Fruit fly (Drosophila melanogaster) whole organism, pupa: ENCODE results near the gene CG43965.

ENCODE experiments used
- CG10348 ChIP-seq: fragments of 200-800 bp; sonication (Bioruptor generic); IDR thresholded peaks from 2 replicates; pipeline ENCODE4 v1.3.6; 2022; ENCODE audit warnings: missing biosample characterization, missing genetic modification characterization
- CG12605 ChIP-seq: fragments of 200-800 bp; sonication (Bioruptor generic); IDR thresholded peaks from 2 replicates; pipeline ENCODE4 v1.3.6; 2022; ENCODE audit warnings: missing biosample characterization, missing genetic modification characterization
- CG13204 ChIP-seq: fragments of 200-800 bp; sonication (Bioruptor generic); optimal IDR thresholded peaks from 2 replicates; lab custom pipeline; 2018; ENCODE audit warnings: missing biosample characterization, mild to moderate bottlenecking, missing genetic modification characterization, moderate library complexity
- CG14655 ChIP-seq: fragments of 200-800 bp; sonication (Bioruptor generic); optimal IDR thresholded peaks from 3 replicates; lab custom pipeline; 2017; ENCODE audit warnings: mild to moderate bottlenecking, missing biosample characterization, missing genetic modification reagents, missing genetic modification characterization
- CG15710 ChIP-seq: fragments of 200-800 bp; sonication (Bioruptor generic); optimal IDR thresholded peaks from 2 replicates; lab custom pipeline; 2018; ENCODE audit warnings: missing biosample characterization, mild to moderate bottlenecking, missing genetic modification characterization, moderate library complexity
- CG17806 ChIP-seq: fragments of 200-800 bp; sonication (Bioruptor generic); optimal IDR thresholded peaks from 2 replicates; lab custom pipeline; 2018; ENCODE audit warnings: missing biosample characterization, mild to moderate bottlenecking, missing genetic modification characterization, moderate library complexity
- CG32121 ChIP-seq: fragments of 200-800 bp; sonication (Bioruptor generic); IDR thresholded peaks from 2 replicates; pipeline ENCODE4 v1.3.6; 2022; ENCODE audit warnings: missing biosample characterization, missing genetic modification characterization
- CG34367 ChIP-seq: fragments of 200-800 bp; sonication (Bioruptor generic); optimal IDR thresholded peaks from 2 replicates; lab custom pipeline; 2018; ENCODE audit warnings: missing biosample characterization, mild to moderate bottlenecking, missing genetic modification characterization
- CG4496 ChIP-seq: fragments of 200-800 bp; sonication (Bioruptor generic); IDR thresholded peaks from 3 replicates; pipeline ENCODE4 v1.3.6; 2022; ENCODE audit warnings: missing biosample characterization, missing genetic modification characterization
- CG8159 ChIP-seq: fragments of 200-800 bp; sonication (Bioruptor generic); optimal IDR thresholded peaks from 3 replicates; lab custom pipeline; 2018; ENCODE audit warnings: missing biosample characterization, mild to moderate bottlenecking, missing genetic modification characterization, moderate library complexity
- CG8301 ChIP-seq: fragments of 200-800 bp; sonication (Bioruptor generic); optimal IDR thresholded peaks from 2 replicates; lab custom pipeline; 2018; ENCODE audit warnings: missing biosample characterization, mild to moderate bottlenecking, missing genetic modification characterization
- CG9948 ChIP-seq: fragments of 200-800 bp; sonication (Bioruptor generic); optimal IDR thresholded peaks from 2 replicates; lab custom pipeline; 2018; ENCODE audit warnings: missing biosample characterization, mild to moderate bottlenecking, missing genetic modification characterization, moderate library complexity
- D1 ChIP-seq: fragments of 200-800 bp; sonication (Bioruptor generic); optimal IDR thresholded peaks from 2 replicates; lab custom pipeline; 2018; ENCODE audit warnings: missing biosample characterization, mild to moderate bottlenecking, missing genetic modification characterization, moderate library complexity
- EcR ChIP-seq: fragments of 200-800 bp; sonication (Bioruptor generic); optimal IDR thresholded peaks from 3 replicates; lab custom pipeline; 2019; ENCODE audit warnings: missing biosample characterization, missing genetic modification characterization, mild to moderate bottlenecking, moderate library complexity, missing genetic modification reagents
- Ets98B ChIP-seq: fragments of 200-800 bp; sonication (Bioruptor generic); IDR thresholded peaks from 2 replicates; pipeline ENCODE4 v1.3.6; 2022; ENCODE audit warnings: missing biosample characterization, missing genetic modification characterization
- Pif1A ChIP-seq: fragments of 200-800 bp; sonication (Bioruptor generic); optimal IDR thresholded peaks from 3 replicates; lab custom pipeline; 2016; ENCODE audit warnings: missing biosample characterization, missing genetic modification characterization
- Pif1B ChIP-seq: fragments of 200-800 bp; sonication (Bioruptor generic); optimal IDR thresholded peaks from 3 replicates; lab custom pipeline; 2016; ENCODE audit warnings: missing biosample characterization, missing genetic modification characterization
- Snoo ChIP-seq: fragments of 200-800 bp; sonication (Bioruptor generic); optimal IDR thresholded peaks from 3 replicates; lab custom pipeline; 2017; ENCODE audit warnings: missing biosample characterization, mild to moderate bottlenecking, missing genetic modification characterization, inconsistent platforms
- fd96Ca ChIP-seq: fragments of 200-800 bp; sonication (Bioruptor generic); IDR thresholded peaks from 3 replicates; pipeline ENCODE4 v1.3.6; 2022; ENCODE audit warnings: missing biosample characterization, missing genetic modification characterization
- gl ChIP-seq: fragments of 200-800 bp; sonication (Bioruptor generic); optimal IDR thresholded peaks from 2 replicates; lab custom pipeline; 2018; ENCODE audit warnings: missing biosample characterization, mild to moderate bottlenecking, missing genetic modification characterization
- rn ChIP-seq: fragments of 200-800 bp; sonication (Bioruptor generic); IDR thresholded peaks from 2 replicates; pipeline ENCODE4 v1.3.6; 2022; ENCODE audit warnings: missing biosample characterization, missing genetic modification characterization

CG43965 gene

dm6 chr3L:8767876-8768275 is 42.3 kb upstream of the CG43965 start:
- TF ChIP-seq rn (0 out of 2 replicates have a peak, but pooled peaks have one; percentile 15), CG12605 (GFP tag; lab: Robert Waterston, UW) (no peak), Pif1A (GFP tag; lab: Kevin White, UChicago) (peak; percentile 56), Snoo (tag; lab: Kevin White, UChicago) (peak; percentile 43), fd96Ca (GFP tag; lab: Robert Waterston, UW) (peak; percentile 42; the same call in 1 of the 3 replicates), CG4496 (GFP tag; lab: Robert Waterston, UW) (peak; percentile 67), CG8301 (tag; lab: Kevin White, UChicago) (peak; percentile 70), CG17806 (tag; lab: Kevin White, UChicago) (peak; percentile 68), CG9948 (tag; lab: Kevin White, UChicago) (peak; percentile 71), CG34367 (tag; lab: Kevin White, UChicago) (peak; percentile 64), Ets98B (GFP tag; lab: Robert Waterston, UW) (peak; percentile 45), CG14655 (GFP tag; lab: Kevin White, UChicago) (peak; percentile 81), CG10348 (GFP tag; lab: Robert Waterston, UW) (no peak), CG15710 (peak; percentile 71), CG8159 (tag; lab: Kevin White, UChicago) (peak; percentile 75), D1 (tag; lab: Kevin White, UChicago) (peak; percentile 16), EcR (GFP tag; lab: Kevin White, UChicago) (no peak), gl (tag; lab: Kevin White, UChicago) (peak; percentile 42), CG32121 (peak; percentile 53; the same call in 1 of the 2 replicates), Pif1B (GFP tag; lab: Kevin White, UChicago) (peak; percentile 70), CG13204 (GFP tag; lab: Kevin White, UChicago) (peak; percentile 22)

dm6 chr3L:8765969-8766538 is 40.5 kb upstream of the CG43965 start:
- peak; percentile 95 for TF ChIP-seq rn
- TF ChIP-seq CG32121 = peak; percentile 92
- peak; percentile 92 for TF ChIP-seq Ets98B (GFP tag; lab: Robert Waterston, UW)
- TF ChIP-seq D1 (tag; lab: Kevin White, UChicago) = peak; percentile 63
- TF ChIP-seq CG8159 (tag; lab: Kevin White, UChicago) = peak; percentile 98
- TF ChIP-seq CG13204 (GFP tag; lab: Kevin White, UChicago) = peak; percentile 94
- peak; percentile 84 for TF ChIP-seq gl (tag; lab: Kevin White, UChicago)
- peak; percentile 89 for TF ChIP-seq Pif1B (GFP tag; lab: Kevin White, UChicago)
- peak; percentile 69 for TF ChIP-seq CG12605 (GFP tag; lab: Robert Waterston, UW)
- peak; percentile 90 for TF ChIP-seq CG17806 (tag; lab: Kevin White, UChicago)
- peak; percentile 91 for TF ChIP-seq CG8301 (tag; lab: Kevin White, UChicago)
- TF ChIP-seq CG34367 (tag; lab: Kevin White, UChicago) = peak; percentile 97
- peak; percentile 98 for TF ChIP-seq fd96Ca (GFP tag; lab: Robert Waterston, UW)
- peak; percentile 95 for TF ChIP-seq CG15710
- peak; percentile 94 for TF ChIP-seq Snoo (tag; lab: Kevin White, UChicago)
- TF ChIP-seq CG4496 (GFP tag; lab: Robert Waterston, UW) = peak; percentile 97
- peak; percentile 98 for TF ChIP-seq CG9948 (tag; lab: Kevin White, UChicago)
- peak; percentile 94 for TF ChIP-seq Pif1A (GFP tag; lab: Kevin White, UChicago)
- peak; percentile 95 for TF ChIP-seq CG10348 (GFP tag; lab: Robert Waterston, UW)
- TF ChIP-seq CG14655 (GFP tag; lab: Kevin White, UChicago) = peak; percentile 99
- peak; percentile 48 for TF ChIP-seq EcR (GFP tag; lab: Kevin White, UChicago)

dm6 chr3L:8765493-8765892 is 39.9 kb upstream of the CG43965 start:
- TF ChIP-seq fd96Ca (GFP tag; lab: Robert Waterston, UW) = peak; percentile 70
- TF ChIP-seq CG8159 (tag; lab: Kevin White, UChicago) = no peak
- TF ChIP-seq CG8301 (tag; lab: Kevin White, UChicago) = peak; percentile 85
- TF ChIP-seq CG32121 = peak; percentile 97
- TF ChIP-seq Pif1B (GFP tag; lab: Kevin White, UChicago) = peak; percentile 32
- TF ChIP-seq CG4496 (GFP tag; lab: Robert Waterston, UW) = peak; percentile 96
- TF ChIP-seq CG10348 (GFP tag; lab: Robert Waterston, UW) = peak; percentile 66
- no peak for TF ChIP-seq Snoo (tag; lab: Kevin White, UChicago)
- TF ChIP-seq EcR (GFP tag; lab: Kevin White, UChicago) = no peak
- peak; percentile 96 for TF ChIP-seq Ets98B (GFP tag; lab: Robert Waterston, UW)
- peak; percentile 66 for TF ChIP-seq CG9948 (tag; lab: Kevin White, UChicago)
- TF ChIP-seq rn = peak; percentile 91
- TF ChIP-seq CG12605 (GFP tag; lab: Robert Waterston, UW) = peak; percentile 96
- no peak for TF ChIP-seq CG14655 (GFP tag; lab: Kevin White, UChicago)
- no peak for TF ChIP-seq CG15710
- TF ChIP-seq CG13204 (GFP tag; lab: Kevin White, UChicago) = no peak
- peak; percentile 71 for TF ChIP-seq CG17806 (tag; lab: Kevin White, UChicago)
- peak; percentile 19 for TF ChIP-seq CG34367 (tag; lab: Kevin White, UChicago)
- no peak for TF ChIP-seq Pif1A (GFP tag; lab: Kevin White, UChicago)
- TF ChIP-seq D1 (tag; lab: Kevin White, UChicago) = no peak
- no peak for TF ChIP-seq gl (tag; lab: Kevin White, UChicago)
- TF ChIP-seq, all 21 proteins: peak for 12

- no peak for TF ChIP-seq CG17806 (tag; lab: Kevin White, UChicago)
- peak; percentile 32 for TF ChIP-seq Snoo (tag; lab: Kevin White, UChicago)
- no peak for TF ChIP-seq Ets98B (GFP tag; lab: Robert Waterston, UW)
- no peak for TF ChIP-seq CG4496 (GFP tag; lab: Robert Waterston, UW)
- no peak for TF ChIP-seq D1 (tag; lab: Kevin White, UChicago)
Observed at dm6 chr3L:8763794-8764193, 38.2 kb upstream of the CG43965 start.
